Fruit fly (Drosophila melanogaster) whole organism, embryonic: ENCODE results near the gene glob1.

Source experiments
- CG10267 ChIP-seq: fragments of 200-800 bp; sonication (Bioruptor generic); optimal IDR thresholded peaks from 2 replicates; lab custom pipeline; 2018; ENCODE audit warnings: missing biosample characterization, mild to moderate bottlenecking, missing genetic modification characterization, moderate library complexity
- CG10654 ChIP-seq: fragments of 200-800 bp; sonication (Bioruptor generic); optimal IDR thresholded peaks from 2 replicates; lab custom pipeline; 2016; ENCODE audit warnings: missing biosample characterization, missing genetic modification characterization
- CG12744 ChIP-seq: fragments of 200-800 bp; sonication (Bioruptor generic); optimal IDR thresholded peaks from 2 replicates; lab custom pipeline; 2016; ENCODE audit warnings: missing biosample characterization, missing genetic modification characterization
- CG13123 ChIP-seq: fragments of 200-800 bp; sonication (Bioruptor generic); optimal IDR thresholded peaks from 2 replicates; lab custom pipeline; 2016; ENCODE audit warnings: missing biosample characterization, missing genetic modification characterization
- CG13287 ChIP-seq: fragments of 200-800 bp; sonication (Bioruptor generic); IDR thresholded peaks from 2 replicates; pipeline ENCODE4 v1.3.6; 2022; ENCODE audit warnings: missing biosample characterization, missing genetic modification characterization; ENCODE audit not compliant: partially characterized antibody
- CG15479 ChIP-seq: fragments of 200-800 bp; sonication (Bioruptor generic); optimal IDR thresholded peaks from 3 replicates; lab custom pipeline; 2019; ENCODE audit warnings: missing biosample characterization, mild to moderate bottlenecking, missing genetic modification characterization, moderate library complexity
- CG1792 ChIP-seq: fragments of 200-800 bp; sonication (Bioruptor generic); optimal IDR thresholded peaks from 2 replicates; lab custom pipeline; 2016; ENCODE audit warnings: missing biosample characterization, missing genetic modification characterization
- CG2202 ChIP-seq: fragments of 200-800 bp; sonication (Bioruptor generic); optimal IDR thresholded peaks from 2 replicates; lab custom pipeline; 2018; ENCODE audit warnings: missing biosample characterization, mild to moderate bottlenecking, missing genetic modification characterization
- CG3163 ChIP-seq: fragments of 200-800 bp; sonication (Bioruptor generic); optimal IDR thresholded peaks from 3 replicates; lab custom pipeline; 2016; ENCODE audit warnings: missing biosample characterization, missing genetic modification characterization
- CG5245 ChIP-seq: fragments of 200-800 bp; sonication (Bioruptor generic); optimal IDR thresholded peaks from 3 replicates; lab custom pipeline; 2016; ENCODE audit warnings: missing biosample characterization, missing genetic modification characterization
- CG7928 ChIP-seq: fragments of 200-800 bp; sonication (Bioruptor generic); optimal IDR thresholded peaks from 2 replicates; lab custom pipeline; 2017; ENCODE audit warnings: missing biosample characterization, mild to moderate bottlenecking, missing genetic modification characterization
- CG8290 ChIP-seq, 3 experiments: fragments of 200-800 bp; sonication (Bioruptor generic); optimal IDR thresholded peaks; 2 replicates each; lab custom pipeline; 2016 to 2019; ENCODE audit warnings: missing biosample characterization in 3 of 3, missing genetic modification characterization in 3 of 3, mild to moderate bottlenecking in 2 of 3, moderate library complexity in 1 of 3
- CG9727 ChIP-seq: fragments of 200-800 bp; sonication (Bioruptor generic); optimal IDR thresholded peaks from 3 replicates; lab custom pipeline; 2017; ENCODE audit warnings: missing biosample characterization, mild to moderate bottlenecking, missing genetic modification characterization
- CHES-1-like ChIP-seq: fragments of 200-800 bp; sonication (Bioruptor generic); optimal IDR thresholded peaks from 2 replicates; lab custom pipeline; 2016; ENCODE audit warnings: missing biosample characterization, missing genetic modification characterization
- Dp ChIP-seq: fragments of 200-800 bp; sonication (Bioruptor generic); optimal IDR thresholded peaks from 2 replicates; lab custom pipeline; 2018; ENCODE audit warnings: missing biosample characterization, mild to moderate bottlenecking, missing genetic modification characterization, moderate library complexity
- H2.0 ChIP-seq: fragments of 200-800 bp; sonication (Bioruptor generic); IDR thresholded peaks from 2 replicates; pipeline ENCODE4 v1.3.6; 2022; ENCODE audit warnings: missing biosample characterization, missing genetic modification characterization
- Jarid2 ChIP-seq: fragments of 200-800 bp; sonication (Bioruptor generic); optimal IDR thresholded peaks from 3 replicates; lab custom pipeline; 2017; ENCODE audit warnings: mild to moderate bottlenecking, missing biosample characterization, missing genetic modification reagents, missing genetic modification characterization
- NC2α ChIP-seq: fragments of 200-800 bp; sonication (Bioruptor generic); optimal IDR thresholded peaks from 2 replicates; lab custom pipeline; 2016; ENCODE audit warnings: missing biosample characterization, missing genetic modification characterization
- NFAT ChIP-seq: fragments of 200-800 bp; sonication (Bioruptor generic); IDR thresholded peaks from 2 replicates; pipeline ENCODE4 v1.3.6; 2022; ENCODE audit warnings: missing biosample characterization, missing genetic modification characterization
- Oaz ChIP-seq: fragments of 200-800 bp; sonication (Bioruptor generic); IDR thresholded peaks from 2 replicates; pipeline ENCODE4 v1.3.6; 2022; ENCODE audit warnings: missing biosample characterization, missing genetic modification characterization
- Optix ChIP-seq: fragments of 200-800 bp; sonication (Bioruptor generic); IDR thresholded peaks from 3 replicates; pipeline ENCODE4 v1.3.6; 2022; ENCODE audit warnings: missing biosample characterization, missing genetic modification characterization
- Rx ChIP-seq: fragments of 200-800 bp; sonication (Bioruptor generic); IDR thresholded peaks from 2 replicates; pipeline ENCODE4 v1.3.6; 2022; ENCODE audit warnings: missing biosample characterization, missing genetic modification characterization
- ac ChIP-seq: fragments of 200-800 bp; sonication (Bioruptor generic); optimal IDR thresholded peaks from 3 replicates; lab custom pipeline; 2017; ENCODE audit warnings: missing biosample characterization, mild to moderate bottlenecking, missing genetic modification characterization
- amos ChIP-seq: fragments of 200-800 bp; sonication (Bioruptor generic); IDR thresholded peaks from 2 replicates; pipeline ENCODE4 v1.3.6; 2022; ENCODE audit warnings: missing biosample characterization, missing genetic modification characterization; ENCODE audit not compliant: partially characterized antibody
- cas ChIP-seq: fragments of 200-800 bp; sonication (Bioruptor generic); IDR thresholded peaks from 2 replicates; pipeline ENCODE4 v1.3.6; 2022; ENCODE audit warnings: missing biosample characterization, missing genetic modification characterization
- corto ChIP-seq: fragments of 200-800 bp; sonication (Bioruptor generic); optimal IDR thresholded peaks from 2 replicates; lab custom pipeline; 2016; ENCODE audit warnings: missing biosample characterization, mild to moderate bottlenecking, missing genetic modification characterization, moderate library complexity
- ftz-f1 ChIP-seq: fragments of 200-800 bp; sonication (Bioruptor generic); optimal IDR thresholded peaks from 2 replicates; lab custom pipeline; 2016; ENCODE audit warnings: missing biosample characterization, missing genetic modification characterization
- gsb-n ChIP-seq: fragments of 200-800 bp; sonication (Bioruptor generic); optimal IDR thresholded peaks from 3 replicates; lab custom pipeline; 2018; ENCODE audit warnings: missing biosample characterization, mild to moderate bottlenecking, missing genetic modification characterization
- kah ChIP-seq: fragments of 200-800 bp; sonication (Bioruptor generic); optimal IDR thresholded peaks from 2 replicates; lab custom pipeline; 2018; ENCODE audit warnings: missing biosample characterization, mild to moderate bottlenecking, missing genetic modification characterization
- maf-S ChIP-seq: fragments of 200-800 bp; sonication (Bioruptor generic); optimal IDR thresholded peaks from 2 replicates; lab custom pipeline; 2016; ENCODE audit warnings: missing biosample characterization, missing genetic modification characterization
- mirr ChIP-seq: fragments of 200-800 bp; sonication (Bioruptor generic); optimal IDR thresholded peaks from 3 replicates; lab custom pipeline; 2018; ENCODE audit warnings: missing biosample characterization, mild to moderate bottlenecking, missing genetic modification characterization
- nmo ChIP-seq: fragments of 200-800 bp; sonication (Bioruptor generic); optimal IDR thresholded peaks from 2 replicates; lab custom pipeline; 2018; ENCODE audit warnings: missing biosample characterization, mild to moderate bottlenecking, missing genetic modification characterization, moderate library complexity
- onecut ChIP-seq: fragments of 200-800 bp; sonication (Bioruptor generic); IDR thresholded peaks from 2 replicates; pipeline ENCODE4 v1.3.6; 2022; ENCODE audit warnings: missing biosample characterization, missing genetic modification characterization
- pan ChIP-seq, 4 experiments: fragments of >200 bp in 3 of 4; fragments of 200-800 bp in 1 of 4; sonication (Bioruptor generic) in 1 of 4; optimal IDR thresholded peaks in 3 of 4; IDR thresholded peaks in 1 of 4; 2 replicates each; pipeline versions ENCODE4 v1.3.6 to Lab custom; 2017 to 2022; ENCODE audit warnings: missing biosample characterization in 2 of 4, missing genetic modification characterization in 2 of 4, mixed read lengths in 1 of 4
- pb ChIP-seq: fragments of 200-800 bp; sonication (Bioruptor generic); optimal IDR thresholded peaks from 3 replicates; lab custom pipeline; 2016; ENCODE audit warnings: missing biosample characterization, missing genetic modification characterization
- prd ChIP-seq, 3 experiments: fragments of >200 bp in 2 of 3; fragments of 200-800 bp in 1 of 3; sonication (Bioruptor generic) in 1 of 3; optimal IDR thresholded peaks in 2 of 3; IDR thresholded peaks in 1 of 3; 2 replicates in 2 of 3; 3 replicates in 1 of 3; pipeline versions ENCODE4 v1.3.6 to Lab custom; 2017 to 2022; ENCODE audit warnings: missing biosample characterization in 1 of 3, missing genetic modification characterization in 1 of 3
- psq ChIP-seq: fragments of 200-800 bp; sonication (Bioruptor generic); optimal IDR thresholded peaks from 2 replicates; lab custom pipeline; 2017; ENCODE audit warnings: missing biosample characterization, missing genetic modification characterization
- seq ChIP-seq: fragments of 200-800 bp; sonication (Bioruptor generic); IDR thresholded peaks from 2 replicates; pipeline ENCODE4 v1.3.6; 2022; ENCODE audit warnings: missing biosample characterization, missing genetic modification characterization
- sob ChIP-seq: fragments of 200-800 bp; sonication (Bioruptor generic); IDR thresholded peaks from 2 replicates; pipeline ENCODE4 v1.3.6; 2022; ENCODE audit warnings: missing biosample characterization, missing genetic modification characterization
- ssp ChIP-seq: fragments of 200-800 bp; sonication (Bioruptor generic); IDR thresholded peaks from 2 replicates; pipeline ENCODE4 v1.3.6; 2022; ENCODE audit warnings: missing biosample characterization, missing genetic modification characterization
- sug ChIP-seq: fragments of 200-800 bp; optimal IDR thresholded peaks from 2 replicates; lab custom pipeline; 2019; ENCODE audit warnings: missing biosample characterization, mild to moderate bottlenecking, missing genetic modification characterization, moderate library complexity
- trem ChIP-seq: fragments of 200-800 bp; optimal IDR thresholded peaks from 3 replicates; lab custom pipeline; 2019; ENCODE audit warnings: missing biosample characterization, mild to moderate bottlenecking, missing genetic modification characterization, moderate library complexity
- ttk ChIP-seq: fragments of 200-800 bp; sonication (Bioruptor generic); IDR thresholded peaks from 2 replicates; pipeline ENCODE4 v2.1.2; 2022; ENCODE audit warnings: missing biosample characterization, missing genetic modification characterization
- yki ChIP-seq: fragments of >200 bp; optimal IDR thresholded peaks from 3 replicates; lab custom pipeline; 2018
- z ChIP-seq: fragments of 200-800 bp; sonication (Bioruptor generic); IDR thresholded peaks from 3 replicates; pipeline ENCODE4 v1.3.6; 2022; ENCODE audit warnings: missing biosample characterization, missing genetic modification characterization

The glob1 gene

DNA sequence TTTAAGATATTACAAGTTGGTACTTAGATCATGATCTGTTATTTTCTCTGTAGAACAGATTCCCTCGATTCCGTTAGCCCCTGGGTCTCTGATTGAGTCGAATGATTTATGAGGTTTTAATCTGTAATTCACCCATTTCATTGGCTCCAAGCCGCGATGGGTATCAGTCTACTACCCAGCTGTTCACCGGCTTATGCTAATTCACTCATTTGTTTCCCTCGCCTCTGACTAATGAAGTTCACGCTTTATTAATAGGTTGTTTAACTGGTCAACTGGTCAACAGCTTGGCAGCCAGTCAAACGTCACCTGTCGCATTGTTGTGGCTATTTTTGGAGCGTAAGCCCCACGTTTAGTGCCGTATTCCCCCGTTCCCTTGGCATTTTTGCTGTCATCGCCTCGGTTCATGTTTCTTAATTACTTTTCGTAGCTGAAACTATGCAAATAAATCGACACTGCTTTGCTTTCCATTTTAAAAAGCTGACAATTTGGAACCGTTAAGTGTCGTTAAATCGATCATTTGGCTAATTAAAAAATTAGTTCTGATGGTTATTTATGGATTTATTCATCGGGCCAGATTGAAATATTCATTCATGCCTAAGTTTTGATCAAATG, 31.5 kb downstream of the glob1 start (continued):
- no peak for TF ChIP-seq sob

DNA sequence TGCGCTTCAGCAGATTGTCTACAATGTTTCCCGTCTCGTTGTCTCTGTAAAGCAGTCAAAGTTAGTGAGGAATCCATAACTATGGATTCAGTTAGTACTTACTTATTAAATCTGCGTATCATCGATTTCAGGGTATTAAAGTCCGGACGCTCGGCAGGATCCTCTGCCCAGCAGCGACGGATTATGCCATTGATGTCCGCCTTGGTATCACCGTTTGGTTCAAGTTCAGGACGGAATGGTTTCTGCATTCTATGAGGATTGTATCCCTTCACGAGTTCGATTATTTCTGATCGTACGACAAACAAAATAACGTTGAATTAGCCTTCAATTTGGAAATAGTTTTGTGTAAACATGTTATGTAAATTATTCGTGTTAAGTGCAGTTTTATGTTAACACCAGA, 44.5 kb downstream of the glob1 start, which contains the start of gene CG9632:
Gene CG9632, plus strand, starts transcription at position 301 of the 400 bp plus-strand sequence.
- TF ChIP-seq NC2α (GFP tag; lab: Kevin White, UChicago) (no peak), cas (GFP tag; lab: Robert Waterston, UW) (no peak), yki (lab: Kevin White, UChicago) (no peak), amos (GFP tag; lab: Robert Waterston, UW) (no peak), prd (optimal IDR thresholded peaks at IDR 0.05; lab: Kevin White, UChicago) (no peak), prd (GFP tag; IDR thresholded peaks at IDR 0.05; lab: Robert Waterston, UW) (no peak), Dp (GFP tag; lab: Kevin White, UChicago) (no peak), CG8290 (GFP tag; optimal IDR thresholded peaks at IDR 0.05; lab: Kevin White, UChicago) (no peak), CG8290 (tag; optimal IDR thresholded peaks at IDR 0.05; lab: Kevin White, UChicago) (no peak), kah (GFP tag; lab: Kevin White, UChicago) (no peak), CG3163 (no peak), mirr (GFP tag; lab: Kevin White, UChicago) (no peak), onecut (GFP tag; lab: Robert Waterston, UW) (no peak), NFAT (GFP tag; lab: Robert Waterston, UW) (no peak)

DNA sequence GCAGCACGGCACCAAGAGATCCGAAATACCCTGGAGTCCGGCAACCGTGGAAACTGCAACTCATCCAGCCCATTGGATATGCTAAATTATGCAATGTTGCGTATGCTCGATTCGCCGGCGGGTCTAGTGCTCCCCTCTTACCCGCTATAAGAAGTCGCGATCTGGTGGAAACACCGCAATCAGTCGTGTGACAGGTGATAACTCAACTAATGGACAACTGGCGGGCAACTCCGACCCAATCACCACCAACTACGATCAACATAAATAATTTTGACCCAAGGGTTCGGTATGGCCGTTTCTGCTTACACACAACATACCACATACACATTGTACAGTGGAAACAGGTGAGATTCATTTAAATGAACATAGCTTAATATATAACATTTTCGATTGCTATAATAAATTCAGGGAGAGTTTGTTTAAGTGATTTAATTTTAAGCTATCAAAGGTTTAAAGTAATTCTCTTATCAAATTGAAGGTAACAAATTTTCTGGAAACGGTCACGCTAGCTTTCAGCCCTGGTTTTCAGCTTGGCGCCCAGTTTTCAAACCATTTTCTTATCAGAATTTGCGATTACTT, 47.2 kb downstream of the glob1 start, which contains the start of gene Hmt-1:
Gene Hmt-1, minus strand, starts transcription at position 282 of the 579 bp plus-strand sequence.
- TF ChIP-seq CG5245 (GFP tag; lab: Kevin White, UChicago) (no peak), Jarid2 (GFP tag; lab: Kevin White, UChicago) (peak; percentile 51), CG1792 (GFP tag; lab: Kevin White, UChicago) (no peak), sug (tag; lab: Kevin White, UChicago) (peak; percentile 47), sob (0 out of 2 replicates have a peak, but pooled peaks have one; percentile 20), Rx (GFP tag; lab: Robert Waterston, UW) (no peak), ac (GFP tag; lab: Kevin White, UChicago) (no peak), Optix (GFP tag; lab: Robert Waterston, UW) (no peak), H2.0 (GFP tag; lab: Robert Waterston, UW) (no peak), trem (tag; lab: Kevin White, UChicago) (peak; percentile 83), CG12744 (no peak), CG7928 (GFP tag; lab: Kevin White, UChicago) (peak; percentile 96), CHES-1-like (peak; percentile 3), NFAT (GFP tag; lab: Robert Waterston, UW) (no peak), Dp (GFP tag; lab: Kevin White, UChicago) (peak; percentile 94), nmo (GFP tag; lab: Kevin White, UChicago) (peak; percentile 67), CG13287 (peak; percentile 26), gsb-n (tag; lab: Kevin White, UChicago) (peak; percentile 40), CG13123 (no peak), z (GFP tag; lab: Robert Waterston, UW) (0 out of 3 replicates have a peak, but pooled peaks have one; percentile 28), pan (optimal IDR thresholded peaks at IDR 0.05; lab: Kevin White, UChicago) (no peak), pan (GFP tag; optimal IDR thresholded peaks at IDR 0.05 in 1 of 2, IDR thresholded peaks at IDR 0.05 in 1 of 2) (no peak), ttk (GFP tag; lab: Robert Waterston, UW) (no peak), pb (GFP tag; lab: Kevin White, UChicago) (no peak), CG10654 (GFP tag; lab: Kevin White, UChicago) (no peak), maf-S (GFP tag; lab: Kevin White, UChicago) (no peak), CG2202 (tag; lab: Kevin White, UChicago) (peak; percentile 1), ssp (GFP tag; lab: Robert Waterston, UW) (peak; percentile 74), corto (GFP tag; lab: Kevin White, UChicago) (no peak), CG15479 (no peak), CG10267 (tag; lab: Kevin White, UChicago) (no peak), ftz-f1 (GFP tag; lab: Kevin White, UChicago) (peak; percentile 36), Oaz (GFP tag; lab: Robert Waterston, UW) (no peak), psq (GFP tag; lab: Kevin White, UChicago) (no peak), seq (GFP tag; lab: Robert Waterston, UW) (no peak), CG9727 (GFP tag; lab: Kevin White, UChicago) (peak; percentile 9)
